Worm (Caenorhabditis elegans): ENCODE measurements around the gene adah-1.

Gene adah-1

ce11 chrIV:7044552-7045139 lies 20.6 kb downstream of the adah-1 start, which contains the start of gene tin-9.1:
tin-9.1 (minus strand) TSS chrIV:7044602.
- TF ChIP-seq dmd-4 (tag; optimal IDR thresholded peaks at IDR 0.05) (peak; percentile 9), unc-39 (tag; optimal IDR thresholded peaks at IDR 0.05) (no peak), F13H6.1 (tag; optimal IDR thresholded peaks at IDR 0.05) (peak; percentile 66), Y55F3AM.14 (GFP tag; optimal IDR thresholded peaks at IDR 0.05) (no peak), C34F6.9 (tag; optimal IDR thresholded peaks at IDR 0.05) (peak; percentile 96), nhr-10 (tag; optimal IDR thresholded peaks at IDR 0.05) (no peak), ztf-1 (GFP tag; conservative IDR thresholded peaks at IDR 0.05) (no peak), nhr-6 (tag; optimal IDR thresholded peaks at IDR 0.05) (peak; percentile 53), nhr-11 (tag; optimal IDR thresholded peaks at IDR 0.05) (no peak), unc-55 (GFP tag; optimal IDR thresholded peaks at IDR 0.05) (peak; percentile 83), gmeb-1 (tag; optimal IDR thresholded peaks at IDR 0.05) (peak; percentile 87), nhr-129 (tag; optimal IDR thresholded peaks at IDR 0.05) (peak; percentile 67), ceh-16 (tag; optimal IDR thresholded peaks at IDR 0.05) (peak; percentile 11), ztf-11 (tag; optimal IDR thresholded peaks at IDR 0.05) (no peak), R02D3.7 (tag; optimal IDR thresholded peaks at IDR 0.05) (peak; percentile 15), nhr-21 (tag; optimal IDR thresholded peaks at IDR 0.05) (peak; percentile 53), mbf-1 (tag; optimal IDR thresholded peaks at IDR 0.05) (no peak), ztf-4 (tag; optimal IDR thresholded peaks at IDR 0.05) (peak; percentile 49), unc-62 (GFP tag; optimal IDR thresholded peaks at IDR 0.05) (no peak), mab-5 (tag; optimal IDR thresholded peaks at IDR 0.05) (peak; percentile 38), nhr-25 (tag; optimal IDR thresholded peaks at IDR 0.05) (peak; percentile 69), lsy-2 (tag; optimal IDR thresholded peaks at IDR 0.05) (peak; percentile 72 to 93), elt-3 (tag; optimal IDR thresholded peaks at IDR 0.05) (no peak), aly-2 (tag; optimal IDR thresholded peaks at IDR 0.05) (no peak), ama-1 (optimal IDR thresholded peaks at IDR 0.05) (no peak), fos-1 (tag; optimal IDR thresholded peaks at IDR 0.05) (peak; percentile 60), egl-27 (tag; optimal IDR thresholded peaks at IDR 0.05) (peak; percentile 24), sma-3 (GFP tag; optimal IDR thresholded peaks at IDR 0.05) (peak; percentile 57), nhr-237 (tag; optimal IDR thresholded peaks at IDR 0.05) (no peak), ceh-82 (tag; optimal IDR thresholded peaks at IDR 0.05) (no peak), peb-1 (tag; optimal IDR thresholded peaks at IDR 0.05) (no peak), lin-11 (tag; optimal IDR thresholded peaks at IDR 0.05) (no peak), snpc-4 (tag; optimal IDR thresholded peaks at IDR 0.05) (peak; percentile 68), sma-9 (GFP tag; optimal IDR thresholded peaks at IDR 0.05) (peak; percentile 89), sma-9 (tag; optimal IDR thresholded peaks at IDR 0.05) (no peak), lin-13 (GFP tag; optimal IDR thresholded peaks at IDR 0.05) (peak; percentile 59), sem-4 (tag; optimal IDR thresholded peaks at IDR 0.05) (peak; percentile 70), crh-2 (tag; optimal IDR thresholded peaks at IDR 0.05) (peak; percentile 88), nhr-12 (tag; optimal IDR thresholded peaks at IDR 0.05) (no peak)

- TF ChIP-seq nhr-25 (tag; optimal IDR thresholded peaks at IDR 0.05) (no peak), F13H6.1 (tag; optimal IDR thresholded peaks at IDR 0.05) (no peak), skn-1 (tag; optimal IDR thresholded peaks at IDR 0.05) (peak; percentile 70), fos-1 (tag; optimal IDR thresholded peaks at IDR 0.05) (peak; percentile 60), ztf-1 (GFP tag; conservative IDR thresholded peaks at IDR 0.05) (no peak), lsy-2 (tag; optimal IDR thresholded peaks at IDR 0.05) (peak in 1 of 2 experiments; percentile 46), aly-2 (tag; optimal IDR thresholded peaks at IDR 0.05) (no peak), lin-13 (GFP tag; optimal IDR thresholded peaks at IDR 0.05) (no peak), lin-11 (tag; optimal IDR thresholded peaks at IDR 0.05) (no peak), C34F6.9 (tag; optimal IDR thresholded peaks at IDR 0.05) (no peak), nhr-6 (tag; optimal IDR thresholded peaks at IDR 0.05) (no peak), nhr-12 (tag; optimal IDR thresholded peaks at IDR 0.05) (no peak), egl-27 (tag; optimal IDR thresholded peaks at IDR 0.05) (no peak), sma-9 (GFP tag; optimal IDR thresholded peaks at IDR 0.05) (peak; percentile 22), sma-9 (tag; optimal IDR thresholded peaks at IDR 0.05) (no peak), Y55F3AM.14 (GFP tag; optimal IDR thresholded peaks at IDR 0.05) (no peak), peb-1 (tag; optimal IDR thresholded peaks at IDR 0.05) (no peak)
These were observed 21.4 kb downstream of the adah-1 start for ce11 chrIV:7045362-7045936.

Data from whole organism, L2 larva.